Fruit fly (Drosophila melanogaster): ENCODE measurements around the gene CG7384.
A peak's percentile ranks its signal among the peaks of the same experiment; 100 is the strongest.

CG7384 gene

DNA sequence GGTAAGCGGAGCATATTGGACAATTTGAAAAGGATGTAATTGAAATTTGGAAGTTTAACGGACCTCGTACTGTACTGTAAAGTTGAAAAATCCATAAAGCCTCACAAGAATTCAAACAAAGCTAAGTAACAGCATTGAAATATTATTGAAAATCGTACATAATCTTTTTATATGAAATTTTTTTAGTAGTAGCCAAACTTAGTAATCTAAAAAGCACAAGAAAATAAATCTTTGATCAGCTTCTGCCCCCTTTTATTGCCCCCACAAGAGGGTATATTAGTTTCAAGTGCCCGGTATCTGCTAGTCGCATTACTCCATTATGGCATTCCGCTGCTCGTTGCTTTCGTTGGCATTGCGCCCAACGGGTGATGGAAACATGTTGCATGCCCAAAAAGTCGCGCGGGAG lies 43.4 kb downstream of the CG7384 start (continued):
- TF ChIP-seq CG4707 (GFP tag; optimal IDR thresholded peaks at IDR 0.05) (no peak), pzg (GFP tag; optimal IDR thresholded peaks at IDR 0.05) (no peak), Aef1 (GFP tag; IDR thresholded peaks at IDR 0.05) (no peak), dan (GFP tag; IDR thresholded peaks at IDR 0.05) (0 out of 2 replicates have a peak, but pooled peaks have one; percentile 24), B-H1 (GFP tag; IDR thresholded peaks at IDR 0.05) (peak; percentile 30; the same call in 1 of the 3 replicates), gfzf (GFP tag; optimal IDR thresholded peaks at IDR 0.05) (no peak), CG3995 (GFP tag; optimal IDR thresholded peaks at IDR 0.05) (no peak), Myb (GFP tag; optimal IDR thresholded peaks at IDR 0.05) (no peak), ara (GFP tag; IDR thresholded peaks at IDR 0.05) (peak; percentile 63; the same call in 1 of the 2 replicates), CG30403 (GFP tag; optimal IDR thresholded peaks at IDR 0.05) (peak; percentile 75), Max (GFP tag; optimal IDR thresholded peaks at IDR 0.05) (peak; percentile 58), fd64A (GFP tag; optimal IDR thresholded peaks at IDR 0.05) (no peak), Oli (tag; optimal IDR thresholded peaks at IDR 0.05) (peak; percentile 76), aop (GFP tag; IDR thresholded peaks at IDR 0.05) (no peak), sima (GFP tag; optimal IDR thresholded peaks at IDR 0.05) (no peak), CG4820 (GFP tag; optimal IDR thresholded peaks at IDR 0.05) (peak; percentile 68), cwo (GFP tag; optimal IDR thresholded peaks at IDR 0.05) (peak; percentile 48), CG10959 (GFP tag; IDR thresholded peaks at IDR 0.05) (no peak; the same call in 1 of the 2 replicates), CG12299 (tag; optimal IDR thresholded peaks at IDR 0.05) (no peak), CG8944 (GFP tag; optimal IDR thresholded peaks at IDR 0.05) (peak; percentile 51), trem (tag; optimal IDR thresholded peaks at IDR 0.05) (peak; percentile 37), CG7271 (tag; optimal IDR thresholded peaks at IDR 0.05) (no peak), Drgx (GFP tag; IDR thresholded peaks at IDR 0.05) (0 out of 2 replicates have a peak, but pooled peaks have one; percentile 12), salm (tag; optimal IDR thresholded peaks at IDR 0.05) (no peak), prd (optimal IDR thresholded peaks at IDR 0.05) (no peak), prd (GFP tag; IDR thresholded peaks at IDR 0.05) (peak; percentile 82), Doc3 (GFP tag; IDR thresholded peaks at IDR 0.05; ENCODE audit: partially characterized antibody) (no peak), CG6765 (GFP tag; optimal IDR thresholded peaks at IDR 0.05) (no peak), ttk (GFP tag; IDR thresholded peaks at IDR 0.05) (peak; percentile 62), Fer1 (GFP tag; optimal IDR thresholded peaks at IDR 0.05) (no peak), CG6254 (GFP tag; optimal IDR thresholded peaks at IDR 0.05) (peak; percentile 65), CG12942 (GFP tag; optimal IDR thresholded peaks at IDR 0.05) (no peak), Hsf (GFP tag; optimal IDR thresholded peaks at IDR 0.05) (peak; percentile 57), NC2β (GFP tag; optimal IDR thresholded peaks at IDR 0.05) (peak; percentile 6), Ptx1 (GFP tag; IDR thresholded peaks at IDR 0.05) (peak; percentile 76), CG16813 (GFP tag; IDR thresholded peaks at IDR 0.05; ENCODE audit: partially characterized antibody) (no peak), CG17568 (GFP tag; optimal IDR thresholded peaks at IDR 0.05) (no peak), CG32767 (GFP tag; IDR thresholded peaks at IDR 0.05) (0 out of 2 replicates have a peak, but pooled peaks have one; percentile 27), luna (GFP tag; optimal IDR thresholded peaks at IDR 0.05) (no peak), CG6683 (GFP tag; optimal IDR thresholded peaks at IDR 0.05) (peak; percentile 21), CG8359 (GFP tag; optimal IDR thresholded peaks at IDR 0.05; ENCODE audit: borderline replicate concordance) (peak; percentile 27), ranshi (GFP tag; IDR thresholded peaks at IDR 0.05) (0 out of 2 replicates have a peak, but pooled peaks have one; percentile 20), Sin3A (optimal IDR thresholded peaks at IDR 0.05) (no peak), CG4282 (GFP tag; optimal IDR thresholded peaks at IDR 0.05) (no peak), Adf1 (GFP tag; IDR thresholded peaks at IDR 0.05) (no peak), sd (tag; optimal IDR thresholded peaks at IDR 0.05) (peak; percentile 65), sug (tag; optimal IDR thresholded peaks at IDR 0.05) (no peak), CG15011 (GFP tag; optimal IDR thresholded peaks at IDR 0.05) (no peak), Opbp (GFP tag; IDR thresholded peaks at IDR 0.05; ENCODE audit: partially characterized antibody) (no peak), Pdp1 (GFP tag; optimal IDR thresholded peaks at IDR 0.05) (peak; percentile 37 to 48), CG12659 (GFP tag; optimal IDR thresholded peaks at IDR 0.05) (peak; percentile 57)
